Fruit fly (Drosophila melanogaster): ENCODE measurements around the gene mRpL47.

The mRpL47 gene

DNA sequence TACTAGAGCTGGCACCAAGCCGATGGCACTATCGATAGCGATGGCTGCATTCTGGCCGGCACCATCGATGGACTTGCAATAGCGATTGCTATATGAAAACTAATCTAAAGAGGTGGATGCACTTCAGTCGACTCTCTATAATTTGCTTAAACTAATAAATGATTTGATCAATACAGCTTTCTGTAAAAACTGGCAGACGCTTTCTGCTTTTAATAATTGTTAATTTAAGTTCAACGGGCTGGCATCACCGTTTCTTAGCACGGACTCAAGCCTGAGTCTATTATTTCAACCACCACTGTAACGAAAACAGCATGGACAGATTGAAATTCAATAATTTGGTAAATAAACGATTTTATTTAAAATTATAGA is 2.7 kb downstream of the mRpL47 start, which contains the start of the genes Ras85D and Rlb1 (continued):
- no peak for TF ChIP-seq CG1832 (GFP tag; optimal IDR thresholded peaks at IDR 0.05)
- TF ChIP-seq Dfd (GFP tag; optimal IDR thresholded peaks at IDR 0.05) = no peak
- TF ChIP-seq salm (tag; optimal IDR thresholded peaks at IDR 0.05) = no peak
- no peak for TF ChIP-seq wor (GFP tag; IDR thresholded peaks at IDR 0.05)
- TF ChIP-seq shn (GFP tag; optimal IDR thresholded peaks at IDR 0.05) = peak; percentile 83
- peak; percentile 43 for TF ChIP-seq caup (GFP tag; optimal IDR thresholded peaks at IDR 0.05; ENCODE audit: severe bottlenecking)
- TF ChIP-seq CG4820 (GFP tag; optimal IDR thresholded peaks at IDR 0.05) = peak; percentile 61
- peak; percentile 69 for TF ChIP-seq ERR (GFP tag; optimal IDR thresholded peaks at IDR 0.05)
- peak; percentile 86 for TF ChIP-seq HmgZ (tag; optimal IDR thresholded peaks at IDR 0.05)
- TF ChIP-seq zfh1 (GFP tag; IDR thresholded peaks at IDR 0.05) = no peak
- TF ChIP-seq CG11504 (tag; optimal IDR thresholded peaks at IDR 0.05) = no peak
- no peak for TF ChIP-seq CG8478 (optimal IDR thresholded peaks at IDR 0.05)
- TF ChIP-seq btn (GFP tag; optimal IDR thresholded peaks at IDR 0.05) = peak; percentile 51
- TF ChIP-seq CG13424 (tag; optimal IDR thresholded peaks at IDR 0.05) = peak; percentile 82
- TF ChIP-seq dan (GFP tag; IDR thresholded peaks at IDR 0.05) = no peak
- TF ChIP-seq Vsx1 (GFP tag; optimal IDR thresholded peaks at IDR 0.05) = no peak
- TF ChIP-seq CG10274 (GFP tag; optimal IDR thresholded peaks at IDR 0.05) = no peak
- TF ChIP-seq CG9215 (GFP tag; IDR thresholded peaks at IDR 0.05) = no peak
- TF ChIP-seq sqz (GFP tag; optimal IDR thresholded peaks at IDR 0.05) = no peak
- no peak for TF ChIP-seq CG4404 (GFP tag; IDR thresholded peaks at IDR 0.05)
- peak; percentile 17 for TF ChIP-seq Elba2 (GFP tag; optimal IDR thresholded peaks at IDR 0.05)
- no peak for TF ChIP-seq CG15479 (GFP tag; optimal IDR thresholded peaks at IDR 0.05)
- TF ChIP-seq Hmx (GFP tag; optimal IDR thresholded peaks at IDR 0.05) = peak; percentile 47
- peak; percentile 87 for TF ChIP-seq CG12659 (GFP tag; optimal IDR thresholded peaks at IDR 0.05)
- TF ChIP-seq Dp (GFP tag; optimal IDR thresholded peaks at IDR 0.05) = peak; percentile 33
- TF ChIP-seq sd (tag; optimal IDR thresholded peaks at IDR 0.05) = peak; percentile 52
- TF ChIP-seq en (GFP tag; optimal IDR thresholded peaks at IDR 0.05) = peak; percentile 18
- TF ChIP-seq h (optimal IDR thresholded peaks at IDR 0.05) = no peak
- TF ChIP-seq Poxn (GFP tag; IDR thresholded peaks at IDR 0.05) = no peak
- TF ChIP-seq grau (tag; optimal IDR thresholded peaks at IDR 0.05) = peak; percentile 73
- TF ChIP-seq CG17328 (GFP tag; IDR thresholded peaks at IDR 0.05) = no peak
- TF ChIP-seq CG4730 (GFP tag; IDR thresholded peaks at IDR 0.05) = no peak
- TF ChIP-seq cas (GFP tag; IDR thresholded peaks at IDR 0.05) = no peak
- TF ChIP-seq CG2116 (GFP tag; optimal IDR thresholded peaks at IDR 0.05) = peak; percentile 87
- TF ChIP-seq Fer1 (GFP tag; optimal IDR thresholded peaks at IDR 0.05) = peak; percentile 69
- TF ChIP-seq chn (GFP tag; optimal IDR thresholded peaks at IDR 0.05) = peak; percentile 76
- no peak for TF ChIP-seq inv (GFP tag; IDR thresholded peaks at IDR 0.05; ENCODE audit: partially characterized antibody)
- TF ChIP-seq GATAe (GFP tag; conservative IDR thresholded peaks at IDR 0.05) = no peak
- no peak for TF ChIP-seq CG10321 (GFP tag; IDR thresholded peaks at IDR 0.05)
- peak; percentile 69 for TF ChIP-seq Lhr (GFP tag; optimal IDR thresholded peaks at IDR 0.05)
- no peak for TF ChIP-seq CG8765 (GFP tag; IDR thresholded peaks at IDR 0.05)
- no peak for TF ChIP-seq Awh (GFP tag; IDR thresholded peaks at IDR 0.05)
- TF ChIP-seq Meics (GFP tag; optimal IDR thresholded peaks at IDR 0.05) = peak; percentile 63
- TF ChIP-seq Fer3 (tag; optimal IDR thresholded peaks at IDR 0.05) = peak; percentile 76
- peak; percentile 99 for TF ChIP-seq CG15073 (GFP tag; optimal IDR thresholded peaks at IDR 0.05)
- TF ChIP-seq gem (tag; optimal IDR thresholded peaks at IDR 0.05) = peak; percentile 77
- no peak for TF ChIP-seq HLHmδ (GFP tag; optimal IDR thresholded peaks at IDR 0.05)
- TF ChIP-seq nau (GFP tag; optimal IDR thresholded peaks at IDR 0.05) = no peak
- TF ChIP-seq org-1 (GFP tag; optimal IDR thresholded peaks at IDR 0.05) = no peak
- TF ChIP-seq Ptx1 (GFP tag; IDR thresholded peaks at IDR 0.05) = no peak
- peak; percentile 72 to 74 for TF ChIP-seq chif (GFP tag; optimal IDR thresholded peaks at IDR 0.05)
- no peak for TF ChIP-seq hth (optimal IDR thresholded peaks at IDR 0.05)
- no peak for TF ChIP-seq CG2129 (GFP tag; IDR thresholded peaks at IDR 0.05; ENCODE audit: partially characterized antibody)
